Worm (Caenorhabditis elegans): ENCODE data around the gene spv-1.

ce11 chrII:7921155-7921554 lies 7.3 kb downstream of the spv-1 start:
- TF ChIP-seq akir-1 (GFP tag; optimal IDR thresholded peaks at IDR 0.05) (no peak), rcor-1 (GFP tag; IDR thresholded peaks at IDR 0.05) (no peak), F57A8.1 (GFP tag; optimal IDR thresholded peaks at IDR 0.05) (no peak)
